Fruit fly (Drosophila melanogaster): ENCODE results near the gene CG31200.
A peak's percentile ranks its signal among the peaks of the same experiment; 100 is the strongest.

CG31200 gene

DNA sequence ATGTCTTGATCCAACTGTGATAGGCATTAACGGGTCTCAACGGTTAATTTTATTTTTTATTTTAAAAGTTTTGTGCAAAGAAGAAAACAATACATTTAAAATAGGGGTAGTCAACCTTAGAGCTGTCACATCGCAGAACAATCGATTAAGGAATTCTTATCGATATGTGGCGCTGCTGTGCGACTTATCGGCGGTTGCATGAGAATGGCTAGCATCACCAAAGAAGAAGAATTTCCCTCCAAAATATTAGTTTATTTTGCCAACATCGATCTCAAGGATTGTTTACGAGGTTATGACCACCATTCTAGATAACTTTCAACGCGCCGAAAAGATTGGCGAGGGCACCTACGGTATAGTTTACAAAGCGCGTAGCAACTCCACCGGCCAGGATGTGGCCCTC lies 9.7 kb downstream of the CG31200 start, which contains the start of gene Cdk2 (continued):
- no peak for TF ChIP-seq CG12104 (GFP tag; optimal IDR thresholded peaks at IDR 0.05)
- no peak for TF ChIP-seq klu (GFP tag; IDR thresholded peaks at IDR 0.05)
- peak; percentile 97 for TF ChIP-seq Dref (GFP tag; IDR thresholded peaks at IDR 0.05)
- no peak for TF ChIP-seq oc (tag; optimal IDR thresholded peaks at IDR 0.05)
- TF ChIP-seq hth (optimal IDR thresholded peaks at IDR 0.05), result no peak
- peak; percentile 1 for TF ChIP-seq pum (GFP tag; optimal IDR thresholded peaks at IDR 0.05)
- no peak for TF ChIP-seq CG13123 (GFP tag; optimal IDR thresholded peaks at IDR 0.05)
- peak; percentile 0 for TF ChIP-seq dm (GFP tag; optimal IDR thresholded peaks at IDR 0.05)
- no peak for TF ChIP-seq D19B (GFP tag; optimal IDR thresholded peaks at IDR 0.05)
- no peak for TF ChIP-seq run (tag; optimal IDR thresholded peaks at IDR 0.05)
- TF ChIP-seq CG1529 (GFP tag; optimal IDR thresholded peaks at IDR 0.05), result no peak
- no peak for TF ChIP-seq CG17612 (GFP tag; IDR thresholded peaks at IDR 0.05)
- peak; percentile 82 for TF ChIP-seq CTCF (GFP tag; optimal IDR thresholded peaks at IDR 0.05)
- no peak for TF ChIP-seq CG9817 (tag; optimal IDR thresholded peaks at IDR 0.05)
- TF ChIP-seq sens-2 (GFP tag; IDR thresholded peaks at IDR 0.05), result no peak
- TF ChIP-seq hbn (GFP tag; IDR thresholded peaks at IDR 0.05; ENCODE audit: partially characterized antibody), result peak; percentile 88
- TF ChIP-seq CG3065 (GFP tag; optimal IDR thresholded peaks at IDR 0.05), result no peak
- no peak for TF ChIP-seq Meics (GFP tag; optimal IDR thresholded peaks at IDR 0.05)
- TF ChIP-seq CG14710 (tag; optimal IDR thresholded peaks at IDR 0.05), result peak; percentile 41
- peak; percentile 95 for TF ChIP-seq Opbp (GFP tag; IDR thresholded peaks at IDR 0.05; ENCODE audit: partially characterized antibody)
- no peak for TF ChIP-seq crc (GFP tag; optimal IDR thresholded peaks at IDR 0.05)
- no peak for TF ChIP-seq nom (GFP tag; optimal IDR thresholded peaks at IDR 0.05)
- peak; percentile 2 for TF ChIP-seq CG12155 (GFP tag; optimal IDR thresholded peaks at IDR 0.05)
- TF ChIP-seq dmrt11E (tag; optimal IDR thresholded peaks at IDR 0.05), result no peak
- no peak for TF ChIP-seq luna (GFP tag; optimal IDR thresholded peaks at IDR 0.05)
- TF ChIP-seq Dll (GFP tag; IDR thresholded peaks at IDR 0.05; ENCODE audit: partially characterized antibody), result peak; percentile 90
- TF ChIP-seq Mad (GFP tag; optimal IDR thresholded peaks at IDR 0.05), result peak; percentile 4
- TF ChIP-seq CG17186 (GFP tag; optimal IDR thresholded peaks at IDR 0.05), result peak; percentile 24
- no peak for TF ChIP-seq ro (GFP tag; IDR thresholded peaks at IDR 0.05)
- TF ChIP-seq chm (GFP tag; IDR thresholded peaks at IDR 0.05), result 0 out of 2 replicates have a peak, but pooled peaks have one; percentile 19
- TF ChIP-seq Antp (GFP tag; optimal IDR thresholded peaks at IDR 0.05), result peak; percentile 12
- no peak for TF ChIP-seq al (GFP tag; IDR thresholded peaks at IDR 0.05)
- no peak for TF ChIP-seq z (GFP tag; IDR thresholded peaks at IDR 0.05)
- peak; percentile 36; the same call in 1 of the 2 replicates for TF ChIP-seq CG6272 (GFP tag; IDR thresholded peaks at IDR 0.05)
- peak; percentile 6 for TF ChIP-seq Hsf (GFP tag; optimal IDR thresholded peaks at IDR 0.05)
- peak; percentile 24 for TF ChIP-seq CG12391 (tag; optimal IDR thresholded peaks at IDR 0.05)
- TF ChIP-seq pho (GFP tag; optimal IDR thresholded peaks at IDR 0.05), result no peak
- TF ChIP-seq kni (GFP tag; optimal IDR thresholded peaks at IDR 0.05), result no peak
- TF ChIP-seq CG17328 (GFP tag; IDR thresholded peaks at IDR 0.05), result no peak
- TF ChIP-seq slou (GFP tag; optimal IDR thresholded peaks at IDR 0.05), result no peak
- TF ChIP-seq CG6654 (GFP tag; optimal IDR thresholded peaks at IDR 0.05), result no peak
- peak; percentile 59 for TF ChIP-seq slbo (GFP tag; IDR thresholded peaks at IDR 0.05)
- peak; percentile 82 for TF ChIP-seq Doc3 (GFP tag; IDR thresholded peaks at IDR 0.05; ENCODE audit: partially characterized antibody)
- no peak for TF ChIP-seq CG6683 (GFP tag; optimal IDR thresholded peaks at IDR 0.05)
- TF ChIP-seq Fer3 (tag; optimal IDR thresholded peaks at IDR 0.05), result no peak
- TF ChIP-seq jing (GFP tag; optimal IDR thresholded peaks at IDR 0.05), result no peak
- TF ChIP-seq CG3847 (GFP tag; IDR thresholded peaks at IDR 0.05), result 0 out of 2 replicates have a peak, but pooled peaks have one; percentile 10
- TF ChIP-seq seq (GFP tag; IDR thresholded peaks at IDR 0.05), result no peak
- no peak for TF ChIP-seq Dbx (GFP tag; IDR thresholded peaks at IDR 0.05)
- no peak for TF ChIP-seq Oli (tag; optimal IDR thresholded peaks at IDR 0.05)
- TF ChIP-seq CG11093 (GFP tag; IDR thresholded peaks at IDR 0.05), result no peak
- TF ChIP-seq Ets65A (GFP tag), result peak; percentile 72
- TF ChIP-seq chn (GFP tag; optimal IDR thresholded peaks at IDR 0.05), result no peak
